Fruit fly (Drosophila melanogaster) whole organism, pupa: ENCODE data around the gene Ent3.

Experiments
- CG10348 ChIP-seq: fragments of 200-800 bp; sonication (Bioruptor generic); IDR thresholded peaks from 2 replicates; pipeline ENCODE4 v1.3.6; 2022; ENCODE audit warnings: missing biosample characterization, missing genetic modification characterization
- CG12605 ChIP-seq: fragments of 200-800 bp; sonication (Bioruptor generic); IDR thresholded peaks from 2 replicates; pipeline ENCODE4 v1.3.6; 2022; ENCODE audit warnings: missing biosample characterization, missing genetic modification characterization
- CG13204 ChIP-seq: fragments of 200-800 bp; sonication (Bioruptor generic); optimal IDR thresholded peaks from 2 replicates; lab custom pipeline; 2018; ENCODE audit warnings: missing biosample characterization, mild to moderate bottlenecking, missing genetic modification characterization, moderate library complexity
- CG15710 ChIP-seq: fragments of 200-800 bp; sonication (Bioruptor generic); optimal IDR thresholded peaks from 2 replicates; lab custom pipeline; 2018; ENCODE audit warnings: missing biosample characterization, mild to moderate bottlenecking, missing genetic modification characterization, moderate library complexity
- CG17806 ChIP-seq: fragments of 200-800 bp; sonication (Bioruptor generic); optimal IDR thresholded peaks from 2 replicates; lab custom pipeline; 2018; ENCODE audit warnings: missing biosample characterization, mild to moderate bottlenecking, missing genetic modification characterization, moderate library complexity
- CG32121 ChIP-seq: fragments of 200-800 bp; sonication (Bioruptor generic); IDR thresholded peaks from 2 replicates; pipeline ENCODE4 v1.3.6; 2022; ENCODE audit warnings: missing biosample characterization, missing genetic modification characterization
- CG34367 ChIP-seq: fragments of 200-800 bp; sonication (Bioruptor generic); optimal IDR thresholded peaks from 2 replicates; lab custom pipeline; 2018; ENCODE audit warnings: missing biosample characterization, mild to moderate bottlenecking, missing genetic modification characterization
- CG4496 ChIP-seq: fragments of 200-800 bp; sonication (Bioruptor generic); IDR thresholded peaks from 3 replicates; pipeline ENCODE4 v1.3.6; 2022; ENCODE audit warnings: missing biosample characterization, missing genetic modification characterization
- CG8159 ChIP-seq: fragments of 200-800 bp; sonication (Bioruptor generic); optimal IDR thresholded peaks from 3 replicates; lab custom pipeline; 2018; ENCODE audit warnings: missing biosample characterization, mild to moderate bottlenecking, missing genetic modification characterization, moderate library complexity
- CG8301 ChIP-seq: fragments of 200-800 bp; sonication (Bioruptor generic); optimal IDR thresholded peaks from 2 replicates; lab custom pipeline; 2018; ENCODE audit warnings: missing biosample characterization, mild to moderate bottlenecking, missing genetic modification characterization
- CG9948 ChIP-seq: fragments of 200-800 bp; sonication (Bioruptor generic); optimal IDR thresholded peaks from 2 replicates; lab custom pipeline; 2018; ENCODE audit warnings: missing biosample characterization, mild to moderate bottlenecking, missing genetic modification characterization, moderate library complexity
- D1 ChIP-seq: fragments of 200-800 bp; sonication (Bioruptor generic); optimal IDR thresholded peaks from 2 replicates; lab custom pipeline; 2018; ENCODE audit warnings: missing biosample characterization, mild to moderate bottlenecking, missing genetic modification characterization, moderate library complexity
- EcR ChIP-seq: fragments of 200-800 bp; sonication (Bioruptor generic); optimal IDR thresholded peaks from 3 replicates; lab custom pipeline; 2019; ENCODE audit warnings: missing biosample characterization, missing genetic modification characterization, mild to moderate bottlenecking, moderate library complexity, missing genetic modification reagents
- Ets98B ChIP-seq: fragments of 200-800 bp; sonication (Bioruptor generic); IDR thresholded peaks from 2 replicates; pipeline ENCODE4 v1.3.6; 2022; ENCODE audit warnings: missing biosample characterization, missing genetic modification characterization
- Pif1A ChIP-seq: fragments of 200-800 bp; sonication (Bioruptor generic); optimal IDR thresholded peaks from 3 replicates; lab custom pipeline; 2016; ENCODE audit warnings: missing biosample characterization, missing genetic modification characterization
- Pif1B ChIP-seq: fragments of 200-800 bp; sonication (Bioruptor generic); optimal IDR thresholded peaks from 3 replicates; lab custom pipeline; 2016; ENCODE audit warnings: missing biosample characterization, missing genetic modification characterization
- Snoo ChIP-seq: fragments of 200-800 bp; sonication (Bioruptor generic); optimal IDR thresholded peaks from 3 replicates; lab custom pipeline; 2017; ENCODE audit warnings: missing biosample characterization, mild to moderate bottlenecking, missing genetic modification characterization, inconsistent platforms
- fd96Ca ChIP-seq: fragments of 200-800 bp; sonication (Bioruptor generic); IDR thresholded peaks from 3 replicates; pipeline ENCODE4 v1.3.6; 2022; ENCODE audit warnings: missing biosample characterization, missing genetic modification characterization
- gl ChIP-seq: fragments of 200-800 bp; sonication (Bioruptor generic); optimal IDR thresholded peaks from 2 replicates; lab custom pipeline; 2018; ENCODE audit warnings: missing biosample characterization, mild to moderate bottlenecking, missing genetic modification characterization
- rn ChIP-seq: fragments of 200-800 bp; sonication (Bioruptor generic); IDR thresholded peaks from 2 replicates; pipeline ENCODE4 v1.3.6; 2022; ENCODE audit warnings: missing biosample characterization, missing genetic modification characterization

Gene Ent3

dm6 chr3L:12853423-12853822 lies at the start of gene Ent3:
Ent3 (plus strand) TSS chr3L:12853646.
- TF ChIP-seq CG17806 (tag; lab: Kevin White, UChicago) (no peak), CG8159 (tag; lab: Kevin White, UChicago) (no peak), CG34367 (no peak), CG32121 (GFP tag; lab: Robert Waterston, UW) (no peak), Pif1B (no peak), CG10348 (GFP tag; lab: Robert Waterston, UW) (no peak), CG12605 (no peak)

dm6 chr3L:12804035-12804729 lies 49.3 kb upstream of the Ent3 start:
- TF ChIP-seq fd96Ca (GFP tag; lab: Robert Waterston, UW): peak; percentile 40; the same call in 2 of the 3 replicates
- no peak for TF ChIP-seq CG8301 (tag; lab: Kevin White, UChicago)
- TF ChIP-seq Pif1A: peak; percentile 4
- TF ChIP-seq CG12605: peak; percentile 11; the same call in 1 of the 2 replicates
- no peak for TF ChIP-seq Snoo
- TF ChIP-seq CG9948 (tag; lab: Kevin White, UChicago): no peak
- peak; percentile 43; the same call in 1 of the 3 replicates for TF ChIP-seq CG4496 (GFP tag; lab: Robert Waterston, UW)

- no peak for TF ChIP-seq EcR (GFP tag; lab: Kevin White, UChicago)
- TF ChIP-seq CG10348 (GFP tag; lab: Robert Waterston, UW): no peak
- TF ChIP-seq CG12605: peak; percentile 22; the same call in 1 of the 2 replicates
Measured at dm6 chr3L:12804730-12805170, 48.7 kb upstream of the Ent3 start, which contains the start of gene Atg1. Atg1 (minus strand) TSS chr3L:12805116.

dm6 chr3L:12805660-12806289 lies 47.7 kb upstream of the Ent3 start, which contains the start of gene Sap130:
Sap130 (plus strand) TSS chr3L:12805902.
- TF ChIP-seq CG15710 (tag; lab: Kevin White, UChicago): no peak
- TF ChIP-seq CG9948 (tag; lab: Kevin White, UChicago): no peak
- TF ChIP-seq CG13204: no peak
- TF ChIP-seq Pif1A: no peak
- no peak for TF ChIP-seq fd96Ca (GFP tag; lab: Robert Waterston, UW)
- no peak for TF ChIP-seq CG34367

- TF ChIP-seq fd96Ca (GFP tag; lab: Robert Waterston, UW) (no peak), Pif1A (no peak), CG34367 (peak; percentile 40), CG32121 (GFP tag; lab: Robert Waterston, UW) (peak; percentile 54; the same call in 1 of the 2 replicates), CG9948 (tag; lab: Kevin White, UChicago) (peak; percentile 39), CG13204 (no peak), CG8159 (tag; lab: Kevin White, UChicago) (peak; percentile 62), Ets98B (peak; percentile 76), rn (GFP tag; lab: Robert Waterston, UW) (no peak), CG17806 (tag; lab: Kevin White, UChicago) (peak; percentile 49), Pif1B (peak; percentile 56), Snoo (peak; percentile 54), CG15710 (tag; lab: Kevin White, UChicago) (peak; percentile 45), EcR (GFP tag; lab: Kevin White, UChicago) (peak; percentile 7), CG12605 (no peak), D1 (tag; lab: Kevin White, UChicago) (peak; percentile 42), gl (tag; lab: Kevin White, UChicago) (no peak)
Measured at dm6 chr3L:12806290-12806743, 47.1 kb upstream of the Ent3 start.

- no peak for TF ChIP-seq fd96Ca (GFP tag; lab: Robert Waterston, UW)
- no peak for TF ChIP-seq gl (tag; lab: Kevin White, UChicago)
- no peak for TF ChIP-seq CG8159 (tag; lab: Kevin White, UChicago)
- no peak for TF ChIP-seq rn (GFP tag; lab: Robert Waterston, UW)
- TF ChIP-seq Pif1B: no peak
- TF ChIP-seq CG17806 (tag; lab: Kevin White, UChicago): no peak
- no peak for TF ChIP-seq EcR (GFP tag; lab: Kevin White, UChicago)
- no peak for TF ChIP-seq Pif1A
Measured at dm6 chr3L:12808421-12808820, 45.0 kb upstream of the Ent3 start, which contains the start of gene CG32110. CG32110 (plus strand) TSS chr3L:12808721.

- TF ChIP-seq rn (GFP tag; lab: Robert Waterston, UW): peak; percentile 36; the same call in 1 of the 2 replicates
- no peak for TF ChIP-seq Pif1B
- TF ChIP-seq Snoo: no peak
- TF ChIP-seq CG9948 (tag; lab: Kevin White, UChicago): no peak
- TF ChIP-seq CG17806 (tag; lab: Kevin White, UChicago): peak; percentile 31
Measured at dm6 chr3L:12813907-12814306, 39.5 kb upstream of the Ent3 start, which contains the start of the genes Sf3a2 and CG42588. Sf3a2 (minus strand) TSS chr3L:12814019. CG42588 (plus strand) TSS chr3L:12814254.
